Worm (Caenorhabditis elegans) whole organism, early embryonic: ENCODE data around the gene math-14.

Experiments used
- ama-1 ChIP-seq: fragments of 150-350 bp; optimal IDR thresholded peaks from 2 replicates; lab custom pipeline; 2014
- ceh-36 ChIP-seq: sonication (generic microtip); optimal IDR thresholded peaks from 2 replicates; lab custom pipeline; 2016; ENCODE audit warnings: missing genetic modification characterization, inconsistent platforms, missing compliant biosample characterization
- ets-7 ChIP-seq: sonication (generic microtip); optimal IDR thresholded peaks from 2 replicates; lab custom pipeline; 2016; ENCODE audit warnings: missing genotype, missing genetic modification characterization, missing compliant biosample characterization
- hnd-1 ChIP-seq: sonication (generic microtip); optimal IDR thresholded peaks from 2 replicates; lab custom pipeline; 2016; ENCODE audit warnings: missing genetic modification characterization, missing compliant biosample characterization
- scrt-1 ChIP-seq: fragments of 200-800 bp; sonication (Bioruptor generic); IDR thresholded peaks from 2 replicates; pipeline ENCODE4 v1.3.6; 2022; ENCODE audit warnings: missing genetic modification characterization, missing compliant biosample characterization

DNA sequence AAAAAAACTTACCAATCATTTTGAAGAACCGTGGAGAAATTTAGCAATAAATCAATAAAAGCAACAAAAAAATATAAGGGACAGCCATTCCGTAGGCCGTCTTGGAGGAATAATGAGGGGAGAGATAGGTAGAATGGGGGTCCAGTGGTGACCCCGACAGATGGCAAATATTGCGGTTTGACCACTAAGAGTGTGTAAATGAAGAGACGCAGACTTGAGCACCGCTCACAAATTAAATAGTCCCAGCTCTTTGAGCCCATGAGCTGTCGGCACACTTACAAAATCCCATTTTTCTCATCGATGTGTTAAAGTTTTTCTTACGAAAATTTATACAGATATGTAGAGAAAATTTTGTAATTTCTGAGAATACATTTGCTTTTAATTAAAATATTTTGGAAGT is 48.4 kb upstream of the math-14 start, which contains the start of gene fbxa-3:
- TF ChIP-seq ets-7 (tag; lab: Kevin White, UChicago), result no peak
- no peak for TF ChIP-seq ceh-36 (tag; lab: Kevin White, UChicago)
- TF ChIP-seq ama-1 (lab: Kevin White, UChicago), result no peak
- no peak for TF ChIP-seq scrt-1
- TF ChIP-seq hnd-1 (tag; lab: Kevin White, UChicago), result no peak
